Fruit fly (Drosophila melanogaster) whole organism, embryonic: ENCODE data around the gene Cep290.

ENCODE experiments used
- ATbp ChIP-seq: fragments of 200-800 bp; sonication (Bioruptor generic); optimal IDR thresholded peaks from 2 replicates; lab custom pipeline; 2017; ENCODE audit warnings: missing biosample characterization, mild to moderate bottlenecking, missing genetic modification characterization, missing genetic modification reagents
- Atf-2 ChIP-seq: fragments of 200-800 bp; sonication (Bioruptor generic); optimal IDR thresholded peaks from 2 replicates; lab custom pipeline; 2016; ENCODE audit warnings: missing biosample characterization, missing genetic modification characterization
- CG10209 ChIP-seq: fragments of 200-800 bp; sonication (Bioruptor generic); optimal IDR thresholded peaks from 3 replicates; lab custom pipeline; 2017; ENCODE audit warnings: missing biosample characterization, mild to moderate bottlenecking, missing genetic modification characterization, missing genetic modification reagents
- CG10321 ChIP-seq: fragments of 200-800 bp; sonication (Bioruptor generic); IDR thresholded peaks from 2 replicates; pipeline ENCODE4 v1.3.6; 2022; ENCODE audit warnings: missing biosample characterization, missing genetic modification characterization
- CG12104 ChIP-seq: fragments of 200-800 bp; sonication (Bioruptor generic); optimal IDR thresholded peaks from 3 replicates; lab custom pipeline; 2016; ENCODE audit warnings: missing biosample characterization, missing genetic modification characterization
- CG12299 ChIP-seq: fragments of 200-800 bp; sonication (Bioruptor generic); optimal IDR thresholded peaks from 2 replicates; lab custom pipeline; 2018; ENCODE audit warnings: missing biosample characterization, mild to moderate bottlenecking, missing genetic modification characterization
- CG13775 ChIP-seq: fragments of 200-800 bp; sonication (Bioruptor generic); optimal IDR thresholded peaks from 3 replicates; lab custom pipeline; 2017; ENCODE audit warnings: missing biosample characterization, mild to moderate bottlenecking, missing genetic modification characterization
- CG17359 ChIP-seq: fragments of 200-800 bp; sonication (Bioruptor generic); optimal IDR thresholded peaks from 3 replicates; lab custom pipeline; 2018; ENCODE audit warnings: missing biosample characterization, mild to moderate bottlenecking, missing genetic modification characterization, moderate library complexity
- CG1832 ChIP-seq: fragments of 200-800 bp; sonication (Bioruptor generic); optimal IDR thresholded peaks from 2 replicates; lab custom pipeline; 2017; ENCODE audit warnings: missing biosample characterization, mild to moderate bottlenecking, missing genetic modification characterization, inconsistent platforms
- CG2678 ChIP-seq: fragments of 200-800 bp; sonication (Bioruptor generic); optimal IDR thresholded peaks from 3 replicates; lab custom pipeline; 2019; ENCODE audit warnings: missing biosample characterization, mild to moderate bottlenecking, missing genetic modification characterization, moderate library complexity
- CG31224 ChIP-seq: fragments of 200-800 bp; sonication (Bioruptor generic); IDR thresholded peaks from 2 replicates; pipeline ENCODE4 v1.3.6; 2022; ENCODE audit warnings: missing biosample characterization, missing genetic modification characterization
- CG32532 ChIP-seq: fragments of 200-800 bp; sonication (Bioruptor generic); IDR thresholded peaks from 2 replicates; pipeline ENCODE4 v1.3.6; 2022; ENCODE audit warnings: missing biosample characterization, missing genetic modification characterization
- CG33213 ChIP-seq: fragments of 200-800 bp; sonication (Bioruptor generic); optimal IDR thresholded peaks from 3 replicates; lab custom pipeline; 2016; ENCODE audit warnings: missing biosample characterization, missing genetic modification characterization
- CG43689 ChIP-seq: fragments of 200-800 bp; sonication (Bioruptor generic); IDR thresholded peaks from 2 replicates; pipeline ENCODE4 v1.3.6; 2022; ENCODE audit warnings: missing biosample characterization, missing genetic modification characterization
- CG4854 ChIP-seq: fragments of 200-800 bp; sonication (Bioruptor generic); optimal IDR thresholded peaks from 2 replicates; lab custom pipeline; 2016; ENCODE audit warnings: missing biosample characterization, missing genetic modification characterization, inconsistent platforms
- CG8281 ChIP-seq: fragments of 200-800 bp; sonication (Bioruptor generic); optimal IDR thresholded peaks from 2 replicates; lab custom pipeline; 2018; ENCODE audit warnings: missing biosample characterization, mild to moderate bottlenecking, missing genetic modification characterization, moderate library complexity
- CG8359 ChIP-seq: fragments of 200-800 bp; sonication (Bioruptor generic); optimal IDR thresholded peaks from 2 replicates; lab custom pipeline; 2017; ENCODE audit warnings: missing biosample characterization, mild to moderate bottlenecking, missing genetic modification characterization, borderline replicate concordance
- CkIIα-i1 ChIP-seq: fragments of 200-800 bp; sonication (Bioruptor generic); IDR thresholded peaks from 2 replicates; pipeline ENCODE4 v1.3.6; 2022; ENCODE audit warnings: missing biosample characterization, missing genetic modification characterization
- D ChIP-seq, 2 experiments: fragments of 200-800 bp in 1 of 2; fragments of >200 bp in 1 of 2; sonication (Bioruptor generic) in 1 of 2; optimal IDR thresholded peaks; 2 replicates in 1 of 2; 3 replicates in 1 of 2; lab custom pipeline; 2017; ENCODE audit warnings: mild to moderate bottlenecking in 1 of 2, missing biosample characterization in 1 of 2, missing genetic modification characterization in 1 of 2, missing genetic modification reagents in 1 of 2
- Dp ChIP-seq: fragments of 200-800 bp; sonication (Bioruptor generic); optimal IDR thresholded peaks from 2 replicates; lab custom pipeline; 2018; ENCODE audit warnings: missing biosample characterization, mild to moderate bottlenecking, missing genetic modification characterization, moderate library complexity
- Ets97D ChIP-seq: fragments of 200-800 bp; sonication (Bioruptor generic); optimal IDR thresholded peaks from 3 replicates; lab custom pipeline; 2016; ENCODE audit warnings: missing biosample characterization, missing genetic modification characterization
- HLH4C ChIP-seq: fragments of 200-800 bp; sonication (Bioruptor generic); IDR thresholded peaks from 3 replicates; pipeline ENCODE4 v1.3.6; 2022; ENCODE audit warnings: missing biosample characterization, missing genetic modification characterization; ENCODE audit not compliant: partially characterized antibody
- MBD-R2 ChIP-seq: fragments of 200-800 bp; sonication (Bioruptor generic); IDR thresholded peaks from 2 replicates; pipeline ENCODE4 v1.3.6; 2022; ENCODE audit warnings: missing biosample characterization, missing genetic modification characterization
- Mrtf ChIP-seq: fragments of 200-800 bp; sonication (Bioruptor generic); IDR thresholded peaks from 3 replicates; pipeline ENCODE4 v1.3.6; 2022; ENCODE audit warnings: missing biosample characterization, missing genetic modification characterization
- NC2α ChIP-seq: fragments of 200-800 bp; sonication (Bioruptor generic); optimal IDR thresholded peaks from 2 replicates; lab custom pipeline; 2016; ENCODE audit warnings: missing biosample characterization, missing genetic modification characterization
- NFAT ChIP-seq: fragments of 200-800 bp; sonication (Bioruptor generic); IDR thresholded peaks from 2 replicates; pipeline ENCODE4 v1.3.6; 2022; ENCODE audit warnings: missing biosample characterization, missing genetic modification characterization
- Scr ChIP-seq: fragments of 200-800 bp; sonication (Bioruptor generic); IDR thresholded peaks from 2 replicates; pipeline ENCODE4 v1.3.6; 2022; ENCODE audit warnings: missing biosample characterization, missing genetic modification characterization; ENCODE audit not compliant: partially characterized antibody
- Sox100B ChIP-seq: fragments of 200-800 bp; sonication (Bioruptor generic); optimal IDR thresholded peaks from 3 replicates; lab custom pipeline; 2018; ENCODE audit warnings: missing biosample characterization, mild to moderate bottlenecking, missing genetic modification characterization
- aop ChIP-seq: fragments of 200-800 bp; sonication (Bioruptor generic); IDR thresholded peaks from 2 replicates; pipeline ENCODE4 v1.3.6; 2022; ENCODE audit warnings: missing biosample characterization, missing genetic modification characterization
- cg ChIP-seq: fragments of 200-800 bp; sonication (Bioruptor generic); optimal IDR thresholded peaks from 3 replicates; lab custom pipeline; 2019; ENCODE audit warnings: missing biosample characterization, mild to moderate bottlenecking, missing genetic modification characterization, moderate library complexity
- crp ChIP-seq, 2 experiments: fragments of 200-800 bp; sonication (Bioruptor generic); optimal IDR thresholded peaks; 2 replicates in 1 of 2; 3 replicates in 1 of 2; lab custom pipeline; 2017; ENCODE audit warnings: missing biosample characterization in 2 of 2, missing genetic modification characterization in 2 of 2, mild to moderate bottlenecking in 1 of 2, moderate library complexity in 1 of 2
- dpn ChIP-seq, 2 experiments: fragments of 200-800 bp; sonication (Bioruptor generic); optimal IDR thresholded peaks; 3 replicates each; lab custom pipeline; 2016; ENCODE audit warnings: missing biosample characterization in 2 of 2, missing genetic modification characterization in 2 of 2
- dysf ChIP-seq: fragments of 200-800 bp; sonication (Bioruptor generic); IDR thresholded peaks from 3 replicates; pipeline ENCODE4 v1.3.6; 2022; ENCODE audit warnings: missing biosample characterization, missing genetic modification characterization
- emc ChIP-seq: fragments of 200-800 bp; sonication (Bioruptor generic); optimal IDR thresholded peaks from 2 replicates; lab custom pipeline; 2016; ENCODE audit warnings: missing biosample characterization, missing genetic modification characterization
- ham ChIP-seq: fragments of 200-800 bp; sonication (Bioruptor generic); IDR thresholded peaks from 2 replicates; pipeline ENCODE4 v1.3.6; 2022; ENCODE audit warnings: missing biosample characterization, missing genetic modification characterization
- hth ChIP-seq: fragments of >200 bp; optimal IDR thresholded peaks from 2 replicates; lab custom pipeline; 2017; ENCODE audit warnings: inconsistent platforms
- kay ChIP-seq: fragments of 200-800 bp; sonication (Bioruptor generic); optimal IDR thresholded peaks from 2 replicates; lab custom pipeline; 2016; ENCODE audit warnings: missing biosample characterization, missing genetic modification characterization
- klu ChIP-seq: fragments of 200-800 bp; sonication (Bioruptor generic); IDR thresholded peaks from 2 replicates; pipeline ENCODE4 v1.3.6; 2022; ENCODE audit warnings: missing biosample characterization, missing genetic modification characterization
- pita ChIP-seq: fragments of 200-800 bp; sonication (Bioruptor generic); optimal IDR thresholded peaks from 2 replicates; lab custom pipeline; 2017; ENCODE audit warnings: missing biosample characterization, mild to moderate bottlenecking, missing genetic modification characterization
- run ChIP-seq: fragments of 200-800 bp; sonication (Bioruptor generic); optimal IDR thresholded peaks from 3 replicates; lab custom pipeline; 2018; ENCODE audit warnings: missing biosample characterization, mild to moderate bottlenecking, missing genetic modification characterization
- sr ChIP-seq: fragments of 200-800 bp; sonication (Bioruptor generic); IDR thresholded peaks from 3 replicates; pipeline ENCODE4 v1.3.6; 2022; ENCODE audit warnings: missing biosample characterization, missing genetic modification characterization
- sug ChIP-seq: fragments of 200-800 bp; optimal IDR thresholded peaks from 2 replicates; lab custom pipeline; 2019; ENCODE audit warnings: missing biosample characterization, mild to moderate bottlenecking, missing genetic modification characterization, moderate library complexity
- tna ChIP-seq: fragments of 200-800 bp; sonication (Bioruptor generic); IDR thresholded peaks from 2 replicates; pipeline ENCODE4 v1.3.6; 2022; ENCODE audit warnings: missing biosample characterization, missing genetic modification characterization; ENCODE audit not compliant: partially characterized antibody
- toy ChIP-seq: fragments of 200-800 bp; sonication (Bioruptor generic); IDR thresholded peaks from 2 replicates; pipeline ENCODE4 v1.3.6; 2022; ENCODE audit warnings: missing biosample characterization, missing genetic modification characterization
- unpg ChIP-seq: fragments of 200-800 bp; sonication (Bioruptor generic); optimal IDR thresholded peaks from 3 replicates; lab custom pipeline; 2018; ENCODE audit warnings: missing biosample characterization, mild to moderate bottlenecking, missing genetic modification characterization, moderate library complexity
- vfl ChIP-seq: fragments of 200-800 bp; sonication (Bioruptor generic); optimal IDR thresholded peaks from 2 replicates; lab custom pipeline; 2016; ENCODE audit warnings: missing biosample characterization, missing genetic modification characterization
- wor ChIP-seq: fragments of 200-800 bp; sonication (Bioruptor generic); IDR thresholded peaks from 2 replicates; pipeline ENCODE4 v1.3.6; 2022; ENCODE audit warnings: missing biosample characterization, missing genetic modification characterization
- zen ChIP-seq: fragments of 200-800 bp; sonication (Bioruptor generic); optimal IDR thresholded peaks from 3 replicates; lab custom pipeline; 2018; ENCODE audit warnings: missing biosample characterization, mild to moderate bottlenecking, missing genetic modification characterization, moderate library complexity
- zfh1 ChIP-seq: fragments of 200-800 bp; sonication (Bioruptor generic); IDR thresholded peaks from 3 replicates; pipeline ENCODE4 v1.3.6; 2022; ENCODE audit warnings: missing biosample characterization, missing genetic modification characterization

Gene Cep290

dm6 chr3L:802700-803273 lies 40.9 kb upstream of the Cep290 start (continued):
- TF ChIP-seq wor (GFP tag; lab: Robert Waterston, UW): peak; percentile 78
- TF ChIP-seq tna (GFP tag; lab: Robert Waterston, UW): no peak
- TF ChIP-seq vfl (GFP tag; lab: Kevin White, UChicago): peak; percentile 81
- TF ChIP-seq dysf (GFP tag; lab: Robert Waterston, UW): peak; percentile 94
- peak; percentile 88 for TF ChIP-seq CG2678 (tag; lab: Kevin White, UChicago)
- TF ChIP-seq HLH4C (GFP tag; lab: Robert Waterston, UW): no peak
- peak; percentile 83 for TF ChIP-seq klu
- peak; percentile 88 for TF ChIP-seq CG17359
- TF ChIP-seq unpg (GFP tag; lab: Kevin White, UChicago): peak; percentile 91
- peak; percentile 68 for TF ChIP-seq emc (GFP tag; lab: Kevin White, UChicago)
- no peak for TF ChIP-seq cg
- no peak for TF ChIP-seq Scr (GFP tag; lab: Robert Waterston, UW)
- no peak for TF ChIP-seq Dp
- peak; percentile 80; the same call in 1 of the 2 replicates for TF ChIP-seq toy
- peak; percentile 76 for TF ChIP-seq sug
- no peak for TF ChIP-seq CG1832 (GFP tag; lab: Kevin White, UChicago)
- TF ChIP-seq ATbp: peak; percentile 91
- peak; percentile 74; the same call in 1 of the 2 replicates for TF ChIP-seq ham (GFP tag; lab: Robert Waterston, UW)
- TF ChIP-seq hth (lab: Kevin White, UChicago): no peak
- TF ChIP-seq Sox100B: peak; percentile 69
- peak; percentile 92 for TF ChIP-seq CG32532 (GFP tag; lab: Robert Waterston, UW)
- TF ChIP-seq CG13775 (GFP tag; lab: Kevin White, UChicago): peak; percentile 77
- peak; percentile 96 for TF ChIP-seq zfh1 (GFP tag; lab: Robert Waterston, UW)
- TF ChIP-seq Ets97D (GFP tag; lab: Kevin White, UChicago): peak; percentile 50
- peak; percentile 74; the same call in 1 of the 2 replicates for TF ChIP-seq CG10321 (GFP tag; lab: Robert Waterston, UW)
- TF ChIP-seq Mrtf: peak; percentile 89
- TF ChIP-seq CG4854: peak; percentile 67
- TF ChIP-seq run (tag; lab: Kevin White, UChicago): peak; percentile 70
- peak; percentile 88 for TF ChIP-seq NFAT (GFP tag; lab: Robert Waterston, UW)
- no peak for TF ChIP-seq CkIIα-i1
- peak; percentile 65 for TF ChIP-seq CG8281
- peak; percentile 69 for TF ChIP-seq CG43689 (GFP tag; lab: Robert Waterston, UW)
- peak; percentile 91 to 93 for TF ChIP-seq dpn (GFP tag; optimal IDR thresholded peaks at IDR 0.05; lab: Kevin White, UChicago)
- peak; percentile 87 for TF ChIP-seq CG12299 (tag; lab: Kevin White, UChicago)
- peak; percentile 80 for TF ChIP-seq CG31224 (GFP tag; lab: Robert Waterston, UW)
- peak; percentile 75 for TF ChIP-seq MBD-R2
- TF ChIP-seq CG8359 (GFP tag; lab: Kevin White, UChicago): peak; percentile 54
- TF ChIP-seq pita (GFP tag; lab: Kevin White, UChicago): no peak
- TF ChIP-seq D (optimal IDR thresholded peaks at IDR 0.05; lab: Kevin White, UChicago): no peak
- TF ChIP-seq D (GFP tag; optimal IDR thresholded peaks at IDR 0.05; lab: Kevin White, UChicago): peak; percentile 79
- peak; percentile 89 for TF ChIP-seq CG10209
- TF ChIP-seq CG12104 (GFP tag; lab: Kevin White, UChicago): peak; percentile 37
- TF ChIP-seq crp (GFP tag; optimal IDR thresholded peaks at IDR 0.05; lab: Kevin White, UChicago): peak in 1 of 2 experiments; percentile 33
- TF ChIP-seq kay: peak; percentile 78
- peak; percentile 75 for TF ChIP-seq zen (tag; lab: Kevin White, UChicago)
- TF ChIP-seq sr: peak; percentile 83; the same call in 2 of the 3 replicates
- peak; percentile 88 for TF ChIP-seq Atf-2 (GFP tag; lab: Kevin White, UChicago)
- peak; percentile 80 for TF ChIP-seq aop (GFP tag; lab: Robert Waterston, UW)
- peak; percentile 91 for TF ChIP-seq CG33213
- TF ChIP-seq NC2α (GFP tag; lab: Kevin White, UChicago): peak; percentile 54
